Worm (Caenorhabditis elegans) whole organism, midembryonic: Measurements from ENCODE around the gene F17A2.13.

ENCODE experiments used
- med-1 ChIP-seq: sonication (generic microtip); optimal IDR thresholded peaks from 2 replicates; lab custom pipeline; 2017; ENCODE audit warnings: missing genetic modification characterization, mild to moderate bottlenecking, missing compliant biosample characterization, antibody characterized with exemption, missing genetic modification reagents; ENCODE audit not compliant: insufficient read depth
- ztf-23 ChIP-seq: fragments of 200-800 bp; sonication (Bioruptor generic); IDR thresholded peaks from 2 replicates; pipeline ENCODE4 v1.3.6; 2022; ENCODE audit warnings: missing genetic modification reagents, missing genetic modification characterization, missing compliant biosample characterization

- TF ChIP-seq med-1 (GFP tag; lab: Kevin White, UChicago) (no peak), ztf-23 (no peak)
These were observed 2.0 kb downstream of the F17A2.13 start, which contains the start of gene srd-40 for ce11 chrX:12323439-12323838.
